Fruit fly (Drosophila melanogaster) whole organism, pupa: ENCODE measurements around the gene Prosbeta2.

Experiments used
- CG10348 ChIP-seq: fragments of 200-800 bp; sonication (Bioruptor generic); IDR thresholded peaks from 2 replicates; pipeline ENCODE4 v1.3.6; 2022; ENCODE audit warnings: missing biosample characterization, missing genetic modification characterization
- CG12605 ChIP-seq: fragments of 200-800 bp; sonication (Bioruptor generic); IDR thresholded peaks from 2 replicates; pipeline ENCODE4 v1.3.6; 2022; ENCODE audit warnings: missing biosample characterization, missing genetic modification characterization
- CG13204 ChIP-seq: fragments of 200-800 bp; sonication (Bioruptor generic); optimal IDR thresholded peaks from 2 replicates; lab custom pipeline; 2018; ENCODE audit warnings: missing biosample characterization, mild to moderate bottlenecking, missing genetic modification characterization, moderate library complexity
- CG14655 ChIP-seq: fragments of 200-800 bp; sonication (Bioruptor generic); optimal IDR thresholded peaks from 3 replicates; lab custom pipeline; 2017; ENCODE audit warnings: mild to moderate bottlenecking, missing biosample characterization, missing genetic modification reagents, missing genetic modification characterization
- CG15710 ChIP-seq: fragments of 200-800 bp; sonication (Bioruptor generic); optimal IDR thresholded peaks from 2 replicates; lab custom pipeline; 2018; ENCODE audit warnings: missing biosample characterization, mild to moderate bottlenecking, missing genetic modification characterization, moderate library complexity
- CG17806 ChIP-seq: fragments of 200-800 bp; sonication (Bioruptor generic); optimal IDR thresholded peaks from 2 replicates; lab custom pipeline; 2018; ENCODE audit warnings: missing biosample characterization, mild to moderate bottlenecking, missing genetic modification characterization, moderate library complexity
- CG32121 ChIP-seq: fragments of 200-800 bp; sonication (Bioruptor generic); IDR thresholded peaks from 2 replicates; pipeline ENCODE4 v1.3.6; 2022; ENCODE audit warnings: missing biosample characterization, missing genetic modification characterization
- CG34367 ChIP-seq: fragments of 200-800 bp; sonication (Bioruptor generic); optimal IDR thresholded peaks from 2 replicates; lab custom pipeline; 2018; ENCODE audit warnings: missing biosample characterization, mild to moderate bottlenecking, missing genetic modification characterization
- CG4496 ChIP-seq: fragments of 200-800 bp; sonication (Bioruptor generic); IDR thresholded peaks from 3 replicates; pipeline ENCODE4 v1.3.6; 2022; ENCODE audit warnings: missing biosample characterization, missing genetic modification characterization
- CG8159 ChIP-seq: fragments of 200-800 bp; sonication (Bioruptor generic); optimal IDR thresholded peaks from 3 replicates; lab custom pipeline; 2018; ENCODE audit warnings: missing biosample characterization, mild to moderate bottlenecking, missing genetic modification characterization, moderate library complexity
- CG8301 ChIP-seq: fragments of 200-800 bp; sonication (Bioruptor generic); optimal IDR thresholded peaks from 2 replicates; lab custom pipeline; 2018; ENCODE audit warnings: missing biosample characterization, mild to moderate bottlenecking, missing genetic modification characterization
- CG9948 ChIP-seq: fragments of 200-800 bp; sonication (Bioruptor generic); optimal IDR thresholded peaks from 2 replicates; lab custom pipeline; 2018; ENCODE audit warnings: missing biosample characterization, mild to moderate bottlenecking, missing genetic modification characterization, moderate library complexity
- D1 ChIP-seq: fragments of 200-800 bp; sonication (Bioruptor generic); optimal IDR thresholded peaks from 2 replicates; lab custom pipeline; 2018; ENCODE audit warnings: missing biosample characterization, mild to moderate bottlenecking, missing genetic modification characterization, moderate library complexity
- EcR ChIP-seq: fragments of 200-800 bp; sonication (Bioruptor generic); optimal IDR thresholded peaks from 3 replicates; lab custom pipeline; 2019; ENCODE audit warnings: missing biosample characterization, missing genetic modification characterization, mild to moderate bottlenecking, moderate library complexity, missing genetic modification reagents
- Ets98B ChIP-seq: fragments of 200-800 bp; sonication (Bioruptor generic); IDR thresholded peaks from 2 replicates; pipeline ENCODE4 v1.3.6; 2022; ENCODE audit warnings: missing biosample characterization, missing genetic modification characterization
- Pif1A ChIP-seq: fragments of 200-800 bp; sonication (Bioruptor generic); optimal IDR thresholded peaks from 3 replicates; lab custom pipeline; 2016; ENCODE audit warnings: missing biosample characterization, missing genetic modification characterization
- Pif1B ChIP-seq: fragments of 200-800 bp; sonication (Bioruptor generic); optimal IDR thresholded peaks from 3 replicates; lab custom pipeline; 2016; ENCODE audit warnings: missing biosample characterization, missing genetic modification characterization
- Snoo ChIP-seq: fragments of 200-800 bp; sonication (Bioruptor generic); optimal IDR thresholded peaks from 3 replicates; lab custom pipeline; 2017; ENCODE audit warnings: missing biosample characterization, mild to moderate bottlenecking, missing genetic modification characterization, inconsistent platforms
- fd96Ca ChIP-seq: fragments of 200-800 bp; sonication (Bioruptor generic); IDR thresholded peaks from 3 replicates; pipeline ENCODE4 v1.3.6; 2022; ENCODE audit warnings: missing biosample characterization, missing genetic modification characterization
- gl ChIP-seq: fragments of 200-800 bp; sonication (Bioruptor generic); optimal IDR thresholded peaks from 2 replicates; lab custom pipeline; 2018; ENCODE audit warnings: missing biosample characterization, mild to moderate bottlenecking, missing genetic modification characterization
- rn ChIP-seq: fragments of 200-800 bp; sonication (Bioruptor generic); IDR thresholded peaks from 2 replicates; pipeline ENCODE4 v1.3.6; 2022; ENCODE audit warnings: missing biosample characterization, missing genetic modification characterization

Prosbeta2 gene

DNA sequence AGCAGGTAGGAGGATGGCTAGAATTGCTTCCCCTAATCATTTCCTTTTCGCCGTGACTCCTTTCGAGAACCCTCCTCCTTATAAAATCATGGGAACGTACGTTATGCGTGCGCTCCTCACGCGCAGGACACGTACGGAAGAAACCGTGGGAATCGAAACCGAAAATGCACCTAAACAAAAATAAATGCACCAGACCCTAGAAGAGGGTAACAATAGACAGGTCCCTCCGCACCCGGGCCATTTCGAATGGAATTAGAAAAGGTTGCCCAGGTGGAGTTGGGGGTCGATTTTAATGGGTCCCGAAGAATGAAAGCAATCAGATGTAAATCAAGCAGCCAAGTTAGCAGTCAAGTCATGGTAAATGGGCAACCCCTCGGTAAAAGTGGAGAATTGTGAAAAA is 20.4 kb upstream of the Prosbeta2 start, which contains the start of gene CG3349:
TSS of gene CG3349 (plus strand) at position 289 of the 400 bp plus-strand sequence.
- TF ChIP-seq CG13204 (no peak), Ets98B (GFP tag; lab: Robert Waterston, UW) (no peak), Snoo (tag; lab: Kevin White, UChicago) (no peak), rn (GFP tag; lab: Robert Waterston, UW) (no peak), CG10348 (no peak), CG17806 (no peak), gl (no peak), CG8301 (tag; lab: Kevin White, UChicago) (no peak), CG15710 (tag; lab: Kevin White, UChicago) (no peak), CG4496 (no peak), EcR (GFP tag; lab: Kevin White, UChicago) (no peak), CG8159 (tag; lab: Kevin White, UChicago) (no peak)

DNA sequence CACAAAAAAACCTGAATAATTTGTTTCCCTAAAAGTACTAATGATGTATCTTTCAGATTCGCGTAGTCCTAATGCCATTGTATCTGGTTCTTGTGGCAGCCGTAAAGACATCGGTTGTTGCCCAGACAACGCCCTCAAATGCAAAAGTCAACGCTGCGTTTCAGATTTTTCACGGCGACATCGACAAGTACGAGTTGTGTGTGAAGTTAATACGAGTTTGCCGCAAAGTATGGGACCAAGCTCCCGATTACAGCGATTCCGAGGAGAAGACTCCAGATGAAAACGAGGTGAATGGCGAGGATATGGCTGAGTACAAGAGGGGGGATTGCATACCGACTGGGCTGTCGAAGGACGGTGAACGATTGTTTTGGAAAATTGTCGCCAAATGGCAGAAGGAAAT is 19.7 kb upstream of the Prosbeta2 start:
- TF ChIP-seq Pif1B = no peak
- peak; percentile 66 for TF ChIP-seq EcR (GFP tag; lab: Kevin White, UChicago)

DNA sequence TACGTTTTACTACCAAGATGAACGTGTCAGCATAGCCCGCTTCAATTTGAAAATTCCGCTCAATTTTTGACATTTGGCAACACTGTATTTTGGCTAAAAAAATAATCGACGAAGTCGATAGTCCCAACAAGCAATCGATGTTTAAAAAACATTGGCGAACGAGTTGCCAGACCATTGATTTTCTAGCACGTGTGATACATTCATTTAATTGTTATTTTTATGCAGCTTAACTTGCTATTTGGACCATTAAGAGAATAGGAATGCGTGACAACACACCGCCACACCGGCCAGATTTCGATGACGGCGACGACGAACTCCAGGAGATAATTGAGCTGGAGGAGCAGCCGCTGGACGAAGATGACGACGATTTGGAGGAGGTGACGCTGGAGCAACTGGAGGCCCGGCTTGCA is 17.1 kb upstream of the Prosbeta2 start, which contains the start of gene CG5114:
TSS of gene CG5114 (plus strand) at position 161 of the 410 bp plus-strand sequence.
- peak; percentile 60; the same call in 1 of the 3 replicates for TF ChIP-seq CG4496
- TF ChIP-seq CG10348 = no peak
- TF ChIP-seq Ets98B (GFP tag; lab: Robert Waterston, UW) = peak; percentile 23; the same call in 1 of the 2 replicates
- TF ChIP-seq CG17806 = no peak
- no peak for TF ChIP-seq CG8159 (tag; lab: Kevin White, UChicago)
- peak; percentile 6 for TF ChIP-seq EcR (GFP tag; lab: Kevin White, UChicago)
- TF ChIP-seq, all 21 proteins: peak for 3

DNA sequence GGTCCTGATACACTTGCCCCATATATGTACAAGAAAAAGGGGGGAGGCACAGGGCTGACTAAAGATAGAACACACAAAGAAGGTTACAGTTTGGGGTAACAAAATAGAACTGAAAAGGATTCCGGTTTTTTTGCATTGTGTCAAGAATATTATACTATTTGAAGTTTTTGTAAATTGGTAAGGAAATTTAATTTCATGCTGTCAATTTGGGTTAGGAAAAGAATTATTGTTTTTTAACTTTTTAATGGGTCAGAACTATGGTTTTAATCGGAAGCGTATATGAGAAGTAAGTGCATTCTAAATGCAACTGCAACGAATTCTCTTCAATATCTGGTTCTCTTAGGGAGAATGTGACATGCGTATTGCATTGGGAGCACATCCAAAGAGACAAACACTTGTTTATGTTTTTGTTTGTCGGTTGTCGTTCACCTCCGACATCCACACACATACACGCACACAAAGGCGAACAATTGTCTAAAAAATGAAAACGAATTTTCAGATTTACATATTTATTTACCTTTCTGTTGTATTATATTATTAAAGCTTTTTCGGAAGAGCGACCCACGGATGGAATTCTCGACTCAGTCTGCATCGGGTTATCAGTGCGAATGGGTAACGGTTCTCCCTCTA is 15.1 kb upstream of the Prosbeta2 start, which contains the start of gene mnd:
TSS of gene mnd (plus strand) at position 580 of the 630 bp plus-strand sequence.
- TF ChIP-seq CG10348 (peak; percentile 44; the same call in 1 of the 2 replicates), gl (peak; percentile 40), CG4496 (peak; percentile 95), CG12605 (peak; percentile 93), Ets98B (GFP tag; lab: Robert Waterston, UW) (peak; percentile 95), CG32121 (GFP tag; lab: Robert Waterston, UW) (peak; percentile 91), CG14655 (GFP tag; lab: Kevin White, UChicago) (peak; percentile 89), fd96Ca (no peak), CG8159 (tag; lab: Kevin White, UChicago) (peak; percentile 79), EcR (GFP tag; lab: Kevin White, UChicago) (peak; percentile 89), CG13204 (no peak), D1 (tag; lab: Kevin White, UChicago) (peak; percentile 49), CG8301 (tag; lab: Kevin White, UChicago) (peak; percentile 93), CG17806 (peak; percentile 85), Pif1A (GFP tag; lab: Kevin White, UChicago) (peak; percentile 84), Pif1B (peak; percentile 71), rn (GFP tag; lab: Robert Waterston, UW) (no peak; the same call in 1 of the 2 replicates), CG9948 (tag; lab: Kevin White, UChicago) (peak; percentile 81), CG34367 (tag; lab: Kevin White, UChicago) (peak; percentile 75), Snoo (tag; lab: Kevin White, UChicago) (peak; percentile 47), CG15710 (tag; lab: Kevin White, UChicago) (peak; percentile 74)

DNA sequence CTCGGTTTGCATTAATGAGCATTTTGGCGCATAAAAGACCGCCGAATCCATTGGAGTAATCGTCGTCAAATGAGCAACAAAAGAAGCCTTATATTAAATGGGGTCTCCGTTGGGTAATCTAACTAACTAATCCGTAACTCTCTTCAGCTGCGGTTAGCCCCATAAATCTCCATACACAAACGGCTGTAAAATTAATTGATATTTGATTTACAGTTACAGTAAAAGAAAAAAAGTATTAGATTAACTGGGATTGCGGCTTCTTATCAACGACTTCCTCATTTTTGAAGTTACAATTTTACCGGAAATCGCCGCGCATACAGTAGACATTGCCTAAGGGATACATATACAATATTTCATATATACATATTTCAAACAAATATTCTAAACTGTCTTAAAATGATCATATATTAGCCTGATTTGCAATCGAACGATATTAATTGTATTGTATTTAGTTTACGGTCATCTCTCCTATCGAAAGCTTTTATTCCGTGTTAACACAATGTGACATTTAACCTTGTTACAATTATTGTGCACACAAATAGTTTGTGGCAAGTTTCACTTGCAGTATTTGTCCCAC is 13.3 kb upstream of the Prosbeta2 start:
- TF ChIP-seq rn (GFP tag; lab: Robert Waterston, UW) (no peak), CG10348 (no peak), CG14655 (GFP tag; lab: Kevin White, UChicago) (no peak), D1 (tag; lab: Kevin White, UChicago) (no peak), CG34367 (tag; lab: Kevin White, UChicago) (no peak), CG15710 (tag; lab: Kevin White, UChicago) (no peak), Pif1B (no peak), EcR (GFP tag; lab: Kevin White, UChicago) (no peak), Pif1A (GFP tag; lab: Kevin White, UChicago) (no peak), Snoo (tag; lab: Kevin White, UChicago) (no peak), CG17806 (no peak), fd96Ca (no peak), CG4496 (no peak)

DNA sequence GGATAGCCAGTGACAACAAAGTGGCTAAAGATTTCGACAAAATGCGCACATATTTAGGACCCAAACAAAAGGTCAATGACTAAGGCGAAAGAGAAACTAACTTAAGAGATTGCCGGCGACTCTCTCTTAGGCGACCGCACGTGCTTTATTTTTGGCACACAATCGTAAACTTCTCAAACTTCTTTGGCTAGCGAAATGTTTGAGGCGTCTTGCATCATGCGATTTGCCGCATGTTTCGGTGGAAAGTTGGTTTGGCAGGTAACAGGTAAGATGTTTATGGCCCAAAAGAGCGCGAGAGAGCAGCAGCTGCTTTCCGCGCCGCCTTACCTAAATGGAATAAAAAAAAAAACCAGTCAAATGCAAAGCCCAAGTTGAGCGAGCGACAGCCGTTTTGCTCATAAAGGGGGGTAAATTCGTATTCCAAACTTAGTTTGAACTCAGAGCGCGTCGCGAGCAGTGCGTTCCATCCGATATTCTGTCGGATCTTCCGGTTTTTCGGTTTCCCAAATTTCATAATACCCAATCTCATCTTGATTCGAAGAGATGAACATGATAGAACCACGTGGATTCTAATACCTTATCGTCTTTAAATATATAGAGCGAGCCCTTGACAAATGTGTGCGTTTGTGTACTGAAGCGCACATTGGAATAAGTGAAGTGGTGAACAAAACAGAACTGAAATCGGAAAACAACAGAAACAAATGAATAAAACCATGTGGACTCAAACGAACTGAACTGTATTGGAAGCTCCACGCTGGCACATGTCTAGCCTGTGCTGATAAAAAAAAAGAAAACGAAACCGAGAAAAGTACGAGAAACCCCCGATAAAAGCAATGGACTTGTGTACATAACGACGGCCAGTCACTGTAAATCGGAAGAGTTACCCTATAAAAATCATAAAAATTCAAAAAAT is 12.5 kb upstream of the Prosbeta2 start:
- TF ChIP-seq EcR (GFP tag; lab: Kevin White, UChicago) (peak; percentile 47), Ets98B (GFP tag; lab: Robert Waterston, UW) (peak; percentile 30; the same call in 1 of the 2 replicates), D1 (tag; lab: Kevin White, UChicago) (no peak)
